Fruit fly (Drosophila melanogaster) whole organism, prepupa: ENCODE data around the gene tos.
A peak's percentile ranks its signal among the peaks of the same experiment; 100 is the strongest.

ENCODE experiments used
- Blimp-1 ChIP-seq: fragments of 200-800 bp; sonication (Bioruptor generic); optimal IDR thresholded peaks from 3 replicates; lab custom pipeline; 2017; ENCODE audit warnings: missing biosample characterization, missing genetic modification characterization, mild to moderate bottlenecking, moderate library complexity, missing genetic modification reagents
- CG10631 ChIP-seq: fragments of 200-800 bp; sonication (Bioruptor generic); optimal IDR thresholded peaks from 2 replicates; lab custom pipeline; 2016; ENCODE audit warnings: missing biosample characterization, missing genetic modification characterization
- CG11762 ChIP-seq: fragments of 200-800 bp; sonication (Bioruptor generic); optimal IDR thresholded peaks from 3 replicates; lab custom pipeline; 2016; ENCODE audit warnings: missing biosample characterization, missing genetic modification characterization; ENCODE audit not compliant: insufficient read depth
- CG11902 ChIP-seq: fragments of 200-800 bp; sonication (Bioruptor generic); optimal IDR thresholded peaks from 3 replicates; lab custom pipeline; 2016; ENCODE audit warnings: missing biosample characterization, missing genetic modification characterization
- CG15336 ChIP-seq: fragments of 200-800 bp; sonication (Bioruptor generic); IDR thresholded peaks from 2 replicates; pipeline ENCODE4 v1.3.6; 2022; ENCODE audit warnings: missing biosample characterization, missing genetic modification characterization
- CG1621 ChIP-seq: fragments of 200-800 bp; sonication (Bioruptor generic); optimal IDR thresholded peaks from 3 replicates; lab custom pipeline; 2018; ENCODE audit warnings: missing biosample characterization, mild to moderate bottlenecking, missing genetic modification characterization
- CG16779 ChIP-seq: fragments of 200-800 bp; sonication (Bioruptor generic); optimal IDR thresholded peaks from 3 replicates; lab custom pipeline; 2017; ENCODE audit warnings: missing biosample characterization, mild to moderate bottlenecking, missing genetic modification characterization
- CG3032 ChIP-seq: fragments of 200-800 bp; optimal IDR thresholded peaks from 2 replicates; lab custom pipeline; 2019; ENCODE audit warnings: missing biosample characterization, mild to moderate bottlenecking, missing genetic modification characterization, moderate library complexity
- CG32006 ChIP-seq: fragments of 200-800 bp; sonication (Bioruptor generic); optimal IDR thresholded peaks from 3 replicates; lab custom pipeline; 2017; ENCODE audit warnings: missing biosample characterization, mild to moderate bottlenecking, missing genetic modification characterization
- CG34406 ChIP-seq: fragments of 200-800 bp; sonication (Bioruptor generic); optimal IDR thresholded peaks from 3 replicates; lab custom pipeline; 2016; ENCODE audit warnings: missing biosample characterization, missing genetic modification characterization
- CG3919 ChIP-seq: fragments of 200-800 bp; sonication (Bioruptor generic); optimal IDR thresholded peaks from 3 replicates; lab custom pipeline; 2016; ENCODE audit warnings: missing biosample characterization, missing genetic modification characterization
- CG4318 ChIP-seq: fragments of 200-800 bp; sonication (Bioruptor generic); optimal IDR thresholded peaks from 3 replicates; lab custom pipeline; 2017; ENCODE audit warnings: missing biosample characterization, mild to moderate bottlenecking, missing genetic modification characterization
- CG6163 ChIP-seq: fragments of 200-800 bp; sonication (Bioruptor generic); IDR thresholded peaks from 3 replicates; pipeline ENCODE4 v1.3.6; 2022; ENCODE audit warnings: missing biosample characterization, missing genetic modification characterization
- CG6276 ChIP-seq: fragments of 200-800 bp; sonication (Bioruptor generic); optimal IDR thresholded peaks from 2 replicates; lab custom pipeline; 2017; ENCODE audit warnings: missing biosample characterization, mild to moderate bottlenecking, missing genetic modification characterization
- CG6792 ChIP-seq: fragments of 200-800 bp; sonication (Bioruptor generic); optimal IDR thresholded peaks from 3 replicates; lab custom pipeline; 2016; ENCODE audit warnings: missing biosample characterization, missing genetic modification characterization
- CG6808 ChIP-seq: fragments of 200-800 bp; sonication (Bioruptor generic); optimal IDR thresholded peaks from 3 replicates; lab custom pipeline; 2017; ENCODE audit warnings: missing biosample characterization, missing genetic modification characterization, mild to moderate bottlenecking, moderate library complexity, missing genetic modification reagents
- CG7368 ChIP-seq: fragments of 200-800 bp; sonication (Bioruptor generic); optimal IDR thresholded peaks from 3 replicates; lab custom pipeline; 2016; ENCODE audit warnings: missing biosample characterization, missing genetic modification characterization
- CG8119 ChIP-seq: fragments of 200-800 bp; sonication (Bioruptor generic); IDR thresholded peaks from 3 replicates; pipeline ENCODE4 v1.3.6; 2022; ENCODE audit warnings: missing biosample characterization, missing genetic modification characterization
- CG8632 ChIP-seq: fragments of 200-800 bp; sonication (Bioruptor generic); optimal IDR thresholded peaks from 3 replicates; lab custom pipeline; 2016; ENCODE audit warnings: missing biosample characterization, missing genetic modification characterization
- CG9139 ChIP-seq: fragments of 200-800 bp; sonication (Bioruptor generic); optimal IDR thresholded peaks from 3 replicates; lab custom pipeline; 2017; ENCODE audit warnings: missing biosample characterization, mild to moderate bottlenecking, missing genetic modification characterization
- Eip75B ChIP-seq: fragments of 200-800 bp; sonication (Bioruptor generic); optimal IDR thresholded peaks from 3 replicates; lab custom pipeline; 2016; ENCODE audit warnings: missing biosample characterization, missing genetic modification characterization
- Eip78C ChIP-seq: fragments of 200-800 bp; sonication (Bioruptor generic); peaks from one replicate; lab custom pipeline; 2016; ENCODE audit warnings: missing biosample characterization, missing genetic modification characterization
- Ets21C ChIP-seq: fragments of 200-800 bp; sonication (Bioruptor generic); optimal IDR thresholded peaks from 3 replicates; lab custom pipeline; 2016; ENCODE audit warnings: missing biosample characterization, missing genetic modification characterization
- Ets96B ChIP-seq: fragments of 200-800 bp; optimal IDR thresholded peaks from 2 replicates; lab custom pipeline; 2019; ENCODE audit warnings: missing biosample characterization, mild to moderate bottlenecking, missing genetic modification characterization, moderate library complexity
- Gug ChIP-seq: fragments of 200-800 bp; sonication (Bioruptor generic); IDR thresholded peaks from 2 replicates; pipeline ENCODE4 v1.3.6; 2022; ENCODE audit warnings: missing biosample characterization, missing genetic modification characterization
- Hr38 ChIP-seq: sonication (Bioruptor generic); optimal IDR thresholded peaks from 2 replicates; lab custom pipeline; 2016; ENCODE audit warnings: missing biosample characterization, missing genetic modification characterization
- Hr39 ChIP-seq: fragments of 200-800 bp; sonication (Bioruptor generic); optimal IDR thresholded peaks from 2 replicates; lab custom pipeline; 2016; ENCODE audit warnings: missing biosample characterization, missing genetic modification characterization
- Hr4 ChIP-seq: fragments of 200-800 bp; sonication (Bioruptor generic); optimal IDR thresholded peaks from 3 replicates; lab custom pipeline; 2016; ENCODE audit warnings: missing biosample characterization, missing genetic modification characterization
- Lpt ChIP-seq: fragments of 200-800 bp; sonication (Bioruptor generic); optimal IDR thresholded peaks from 3 replicates; lab custom pipeline; 2016; ENCODE audit warnings: missing biosample characterization, missing genetic modification characterization
- Met ChIP-seq: fragments of 200-800 bp; sonication (Bioruptor generic); optimal IDR thresholded peaks from 3 replicates; lab custom pipeline; 2016; ENCODE audit warnings: missing biosample characterization, missing genetic modification characterization
- OdsH ChIP-seq: fragments of 200-800 bp; sonication (Bioruptor generic); optimal IDR thresholded peaks from 3 replicates; lab custom pipeline; 2016; ENCODE audit warnings: missing biosample characterization, missing genetic modification characterization
- Smox ChIP-seq: fragments of 200-800 bp; sonication (Bioruptor generic); optimal IDR thresholded peaks from 3 replicates; lab custom pipeline; 2016; ENCODE audit warnings: missing biosample characterization, missing genetic modification characterization
- Sox102F ChIP-seq: fragments of 200-800 bp; sonication (Bioruptor generic); optimal IDR thresholded peaks from 2 replicates; lab custom pipeline; 2016; ENCODE audit warnings: missing biosample characterization, mild to moderate bottlenecking, missing genetic modification characterization
- cyc ChIP-seq: fragments of 200-800 bp; sonication (Bioruptor generic); optimal IDR thresholded peaks from 3 replicates; lab custom pipeline; 2016; ENCODE audit warnings: missing biosample characterization, missing genetic modification characterization
- dac ChIP-seq: fragments of 200-800 bp; sonication (Bioruptor generic); optimal IDR thresholded peaks from 2 replicates; lab custom pipeline; 2017; ENCODE audit warnings: missing biosample characterization, mild to moderate bottlenecking, missing genetic modification characterization
- dsx ChIP-seq: fragments of 200-800 bp; optimal IDR thresholded peaks from 3 replicates; lab custom pipeline; 2019; ENCODE audit warnings: missing biosample characterization, mild to moderate bottlenecking, missing genetic modification characterization, moderate library complexity; ENCODE audit not compliant: poor library complexity, severe bottlenecking
- eg ChIP-seq: fragments of 200-800 bp; sonication (Bioruptor generic); IDR thresholded peaks from 3 replicates; pipeline ENCODE4 v1.3.6; 2022; ENCODE audit warnings: missing biosample characterization, missing genetic modification characterization
- esn ChIP-seq: fragments of 200-800 bp; sonication (Bioruptor generic); optimal IDR thresholded peaks from 2 replicates; lab custom pipeline; 2016; ENCODE audit warnings: missing biosample characterization, mild to moderate bottlenecking, missing genetic modification characterization, moderate library complexity
- fd59A ChIP-seq: fragments of 200-800 bp; sonication (Bioruptor generic); optimal IDR thresholded peaks from 2 replicates; lab custom pipeline; 2017; ENCODE audit warnings: missing biosample characterization, mild to moderate bottlenecking, missing genetic modification characterization, missing genetic modification reagents
- fd85E ChIP-seq: fragments of 200-800 bp; sonication (Bioruptor generic); optimal IDR thresholded peaks from 3 replicates; lab custom pipeline; 2016; ENCODE audit warnings: missing biosample characterization, missing genetic modification characterization
- net ChIP-seq: fragments of 200-800 bp; sonication (Bioruptor generic); optimal IDR thresholded peaks from 3 replicates; lab custom pipeline; 2016; ENCODE audit warnings: missing biosample characterization, missing genetic modification characterization
- pdm3 ChIP-seq: fragments of 200-800 bp; sonication (Bioruptor generic); optimal IDR thresholded peaks from 3 replicates; lab custom pipeline; 2016; ENCODE audit warnings: missing biosample characterization, missing genetic modification characterization
- spab ChIP-seq: fragments of 200-800 bp; sonication (Bioruptor generic); optimal IDR thresholded peaks from 2 replicates; lab custom pipeline; 2017; ENCODE audit warnings: missing biosample characterization, mild to moderate bottlenecking, missing genetic modification characterization, missing genetic modification reagents
- svp ChIP-seq: fragments of 200-800 bp; sonication (Bioruptor generic); peaks from one replicate; lab custom pipeline; 2016; ENCODE audit warnings: missing biosample characterization, missing genetic modification characterization
- topi ChIP-seq: fragments of 200-800 bp; sonication (Bioruptor generic); optimal IDR thresholded peaks from 3 replicates; lab custom pipeline; 2016; ENCODE audit warnings: missing biosample characterization, missing genetic modification characterization
- vri ChIP-seq: fragments of 200-800 bp; sonication (Bioruptor generic); optimal IDR thresholded peaks from 3 replicates; lab custom pipeline; 2016; ENCODE audit warnings: missing biosample characterization, mild to moderate bottlenecking, missing genetic modification characterization

Gene tos

DNA sequence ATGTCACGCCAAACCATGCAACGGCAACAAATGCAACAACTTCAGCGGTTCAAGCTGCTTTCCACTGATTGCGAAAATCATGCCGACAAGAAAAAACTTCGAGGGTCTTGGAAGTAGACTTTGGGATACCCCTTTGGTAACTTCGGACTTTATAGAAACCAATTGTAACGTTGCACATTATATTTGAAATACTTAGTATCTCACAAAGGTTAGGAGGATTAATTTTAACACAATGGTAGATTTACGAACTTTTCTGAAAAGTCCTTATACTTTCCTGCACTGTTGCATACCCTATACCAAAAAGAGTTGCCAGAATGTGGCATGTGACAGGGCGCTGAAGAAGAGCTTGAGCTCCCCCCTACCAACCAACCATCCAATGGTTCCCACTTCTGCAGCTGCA, 36.4 kb downstream of the tos start (continued):
- TF ChIP-seq CG16779 (peak; percentile 27), CG32006 (GFP tag; lab: Kevin White, UChicago) (peak; percentile 72), Ets21C (GFP tag; lab: Kevin White, UChicago) (peak; percentile 56), net (GFP tag; lab: Kevin White, UChicago) (peak; percentile 72), eg (GFP tag; lab: Robert Waterston, UW) (peak; percentile 56; the same call in 1 of the 3 replicates), dsx (GFP tag; lab: Kevin White, UChicago) (peak; percentile 37), pdm3 (GFP tag; lab: Kevin White, UChicago) (peak; percentile 71), CG6276 (peak; percentile 22), Smox (GFP tag; lab: Kevin White, UChicago) (peak; percentile 71), CG11902 (GFP tag; lab: Kevin White, UChicago) (peak; percentile 58), cyc (GFP tag; lab: Kevin White, UChicago) (peak; percentile 72), svp (GFP tag; lab: Kevin White, UChicago) (peak; percentile 88), fd59A (peak; percentile 10), CG6163 (GFP tag; lab: Robert Waterston, UW) (peak; percentile 87), OdsH (GFP tag; lab: Kevin White, UChicago) (peak; percentile 76), CG10631 (peak; percentile 64), CG8632 (GFP tag; lab: Kevin White, UChicago) (peak; percentile 59), CG6808 (GFP tag; lab: Kevin White, UChicago) (peak; percentile 47), CG4318 (GFP tag; lab: Kevin White, UChicago) (peak; percentile 28), Eip75B (GFP tag; lab: Kevin White, UChicago) (peak; percentile 83), CG7368 (peak; percentile 69), CG6792 (GFP tag; lab: Kevin White, UChicago) (peak; percentile 79)

DNA sequence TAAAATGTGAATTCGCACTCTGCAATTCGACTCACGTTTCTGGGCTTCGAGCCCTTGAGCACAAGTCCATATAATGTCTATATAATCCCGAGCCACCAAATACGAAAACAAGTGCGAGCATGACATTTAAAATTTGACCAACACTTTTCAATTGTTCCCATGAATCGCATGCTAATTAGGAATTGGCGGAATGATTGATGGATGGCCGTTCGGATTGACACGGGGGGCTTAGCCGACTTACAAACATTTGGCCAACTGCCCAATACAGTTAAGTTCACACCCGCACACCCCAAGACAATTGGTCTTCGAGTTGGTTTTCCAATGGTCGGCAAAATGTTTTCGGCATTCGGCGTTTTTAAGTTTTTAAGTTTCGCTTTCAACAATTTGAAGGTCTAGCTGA, 40.8 kb downstream of the tos start:
- TF ChIP-seq CG34406 (GFP tag; lab: Kevin White, UChicago), result no peak
- TF ChIP-seq dac (GFP tag; lab: Kevin White, UChicago), result no peak
- no peak for TF ChIP-seq CG32006 (GFP tag; lab: Kevin White, UChicago)
- TF ChIP-seq svp (GFP tag; lab: Kevin White, UChicago), result no peak
- no peak for TF ChIP-seq Hr38 (GFP tag; lab: Kevin White, UChicago)
- TF ChIP-seq OdsH (GFP tag; lab: Kevin White, UChicago), result no peak
- TF ChIP-seq esn, result no peak
- no peak for TF ChIP-seq Gug (GFP tag; lab: Robert Waterston, UW)

DNA sequence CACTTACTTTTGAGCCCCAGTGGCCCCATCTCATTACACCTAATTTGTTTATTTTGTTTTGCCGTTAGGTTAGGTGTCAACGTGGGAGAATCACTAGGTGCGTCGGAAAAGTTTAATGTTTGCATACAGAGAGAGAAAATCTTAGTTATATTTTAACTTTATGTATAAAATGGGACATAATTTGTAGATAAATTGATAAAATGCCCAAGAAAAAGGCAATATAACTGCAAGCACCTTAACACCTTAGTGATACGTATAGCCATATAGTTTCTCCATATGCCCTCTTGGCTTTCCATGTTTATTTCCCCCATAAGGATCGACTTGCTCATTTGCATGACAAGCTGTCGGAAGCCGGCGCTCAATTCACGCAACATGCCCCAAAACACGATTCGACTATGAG, 42.9 kb downstream of the tos start:
- TF ChIP-seq CG3032 (tag; lab: Kevin White, UChicago) (no peak), CG3919 (GFP tag; lab: Kevin White, UChicago) (no peak), CG15336 (0 out of 2 replicates have a peak, but pooled peaks have one; percentile 32), Eip78C (GFP tag; lab: Kevin White, UChicago) (peak; percentile 65), svp (GFP tag; lab: Kevin White, UChicago) (no peak), Sox102F (GFP tag; lab: Kevin White, UChicago) (no peak), CG9139 (no peak), OdsH (GFP tag; lab: Kevin White, UChicago) (no peak), CG8119 (GFP tag; lab: Robert Waterston, UW) (0 out of 3 replicates have a peak, but pooled peaks have one; percentile 27), dac (GFP tag; lab: Kevin White, UChicago) (no peak), vri (GFP tag; lab: Kevin White, UChicago) (no peak), CG32006 (GFP tag; lab: Kevin White, UChicago) (peak; percentile 50), CG8632 (GFP tag; lab: Kevin White, UChicago) (no peak), CG10631 (no peak), Gug (GFP tag; lab: Robert Waterston, UW) (no peak), Lpt (no peak), CG1621 (no peak), Hr39 (no peak), eg (GFP tag; lab: Robert Waterston, UW) (peak; percentile 40; the same call in 1 of the 3 replicates), CG34406 (GFP tag; lab: Kevin White, UChicago) (no peak), fd85E (no peak), Hr38 (GFP tag; lab: Kevin White, UChicago) (no peak), esn (no peak), Blimp-1 (GFP tag; lab: Kevin White, UChicago) (no peak), Smox (GFP tag; lab: Kevin White, UChicago) (no peak), CG6792 (GFP tag; lab: Kevin White, UChicago) (no peak), topi (no peak), Hr4 (GFP tag; lab: Kevin White, UChicago) (peak; percentile 31), Ets96B (tag; lab: Kevin White, UChicago) (no peak), Met (GFP tag; lab: Kevin White, UChicago) (no peak), CG11762 (GFP tag; lab: Kevin White, UChicago) (no peak), CG6163 (GFP tag; lab: Robert Waterston, UW) (peak; percentile 16; the same call in 1 of the 3 replicates), spab (GFP tag; lab: Kevin White, UChicago) (no peak)
